Fruit fly (Drosophila melanogaster) whole organism, embryonic: ENCODE data around the gene CG1943.

Experiments used
- ATbp ChIP-seq: fragments of 200-800 bp; sonication (Bioruptor generic); optimal IDR thresholded peaks from 2 replicates; lab custom pipeline; 2017; ENCODE audit warnings: missing biosample characterization, mild to moderate bottlenecking, missing genetic modification characterization, missing genetic modification reagents
- Blimp-1 ChIP-seq: fragments of 200-800 bp; sonication (Bioruptor generic); optimal IDR thresholded peaks from 3 replicates; lab custom pipeline; 2018; ENCODE audit warnings: missing biosample characterization, missing genetic modification characterization, mild to moderate bottlenecking, moderate library complexity, missing genetic modification reagents
- CG1024 ChIP-seq: fragments of 200-800 bp; sonication (Bioruptor generic); IDR thresholded peaks from 2 replicates; pipeline ENCODE4 v1.3.6; 2022; ENCODE audit warnings: missing biosample characterization, missing genetic modification characterization
- CG10543 ChIP-seq: fragments of 200-800 bp; sonication (Bioruptor generic); optimal IDR thresholded peaks from 3 replicates; lab custom pipeline; 2017; ENCODE audit warnings: missing biosample characterization, mild to moderate bottlenecking, missing genetic modification characterization, moderate library complexity
- CG11504 ChIP-seq: fragments of 200-800 bp; sonication (Bioruptor generic); optimal IDR thresholded peaks from 3 replicates; lab custom pipeline; 2019; ENCODE audit warnings: missing biosample characterization, mild to moderate bottlenecking, missing genetic modification characterization, moderate library complexity
- CG11696 ChIP-seq: fragments of 200-800 bp; sonication (Bioruptor generic); IDR thresholded peaks from 2 replicates; pipeline ENCODE4 v1.3.6; 2022; ENCODE audit warnings: missing biosample characterization, missing genetic modification characterization
- CG14014 ChIP-seq: fragments of 200-800 bp; sonication (Bioruptor generic); IDR thresholded peaks from 2 replicates; pipeline ENCODE4 v1.3.6; 2022; ENCODE audit warnings: missing biosample characterization, missing genetic modification characterization
- CG15073 ChIP-seq: fragments of 200-800 bp; sonication (Bioruptor generic); optimal IDR thresholded peaks from 2 replicates; lab custom pipeline; 2016; ENCODE audit warnings: missing biosample characterization, missing genetic modification characterization
- CG1529 ChIP-seq: fragments of 200-800 bp; sonication (Bioruptor generic); optimal IDR thresholded peaks from 3 replicates; lab custom pipeline; 2018; ENCODE audit warnings: missing biosample characterization, missing genetic modification characterization
- CG16815 ChIP-seq: fragments of 200-800 bp; sonication (Bioruptor generic); optimal IDR thresholded peaks from 3 replicates; lab custom pipeline; 2017; ENCODE audit warnings: missing biosample characterization, mild to moderate bottlenecking, missing genetic modification characterization
- CG18619 ChIP-seq: fragments of 200-800 bp; sonication (Bioruptor generic); optimal IDR thresholded peaks from 3 replicates; lab custom pipeline; 2017; ENCODE audit warnings: missing biosample characterization, mild to moderate bottlenecking, missing genetic modification characterization
- CG2116 ChIP-seq: fragments of 200-800 bp; sonication (Bioruptor generic); optimal IDR thresholded peaks from 3 replicates; lab custom pipeline; 2018; ENCODE audit warnings: missing biosample characterization, mild to moderate bottlenecking, missing genetic modification characterization
- CG2120 ChIP-seq: fragments of 200-800 bp; sonication (Bioruptor generic); optimal IDR thresholded peaks from 3 replicates; lab custom pipeline; 2016; ENCODE audit warnings: missing biosample characterization, missing genetic modification characterization
- CG2889 ChIP-seq: fragments of 200-800 bp; sonication (Bioruptor generic); IDR thresholded peaks from 3 replicates; pipeline ENCODE4 v1.3.6; 2022; ENCODE audit warnings: missing biosample characterization, missing genetic modification characterization
- CG30403 ChIP-seq: fragments of 200-800 bp; sonication (Bioruptor generic); optimal IDR thresholded peaks from 3 replicates; lab custom pipeline; 2016; ENCODE audit warnings: missing biosample characterization, missing genetic modification characterization
- CG3065 ChIP-seq: fragments of 200-800 bp; sonication (Bioruptor generic); optimal IDR thresholded peaks from 2 replicates; lab custom pipeline; 2016; ENCODE audit warnings: missing biosample characterization, missing genetic modification characterization
- CG31441 ChIP-seq: fragments of 200-800 bp; sonication (Bioruptor generic); IDR thresholded peaks from 2 replicates; pipeline ENCODE4 v1.3.6; 2022; ENCODE audit warnings: missing biosample characterization, missing genetic modification characterization
- CG33557 ChIP-seq: fragments of 200-800 bp; sonication (Bioruptor generic); optimal IDR thresholded peaks from 2 replicates; lab custom pipeline; 2019; ENCODE audit warnings: missing biosample characterization, mild to moderate bottlenecking, missing genetic modification characterization, moderate library complexity
- CG7271 ChIP-seq: fragments of 200-800 bp; sonication (Bioruptor generic); optimal IDR thresholded peaks from 2 replicates; lab custom pipeline; 2018; ENCODE audit warnings: missing biosample characterization, mild to moderate bottlenecking, missing genetic modification characterization, moderate library complexity
- CG7786 ChIP-seq: fragments of 200-800 bp; sonication (Bioruptor generic); optimal IDR thresholded peaks from 2 replicates; lab custom pipeline; 2016; ENCODE audit warnings: missing biosample characterization, missing genetic modification characterization
- CG8388 ChIP-seq: fragments of 200-800 bp; sonication (Bioruptor generic); optimal IDR thresholded peaks from 2 replicates; lab custom pipeline; 2019; ENCODE audit warnings: missing biosample characterization, mild to moderate bottlenecking, missing genetic modification characterization, moderate library complexity
- CG9932 ChIP-seq: fragments of 200-800 bp; sonication (Bioruptor generic); IDR thresholded peaks from 2 replicates; pipeline ENCODE4 v1.3.6; 2022; ENCODE audit warnings: missing biosample characterization, missing genetic modification characterization
- Doc3 ChIP-seq: fragments of 200-800 bp; sonication (Bioruptor generic); IDR thresholded peaks from 3 replicates; pipeline ENCODE4 v1.3.6; 2022; ENCODE audit warnings: missing biosample characterization, missing genetic modification characterization; ENCODE audit not compliant: partially characterized antibody
- GATAe ChIP-seq: fragments of 200-800 bp; sonication (Bioruptor generic); conservative IDR thresholded peaks from 2 replicates; pipeline ENCODE4 v1.3.6; 2022; ENCODE audit warnings: missing biosample characterization, missing genetic modification characterization
- Gsc ChIP-seq: fragments of 200-800 bp; sonication (Bioruptor generic); IDR thresholded peaks from 2 replicates; pipeline ENCODE4 v1.3.6; 2022; ENCODE audit warnings: missing biosample characterization, missing genetic modification characterization
- HLH54F ChIP-seq: fragments of 200-800 bp; sonication (Bioruptor generic); optimal IDR thresholded peaks from 3 replicates; lab custom pipeline; 2016; ENCODE audit warnings: missing biosample characterization, missing genetic modification characterization
- Hsf ChIP-seq: fragments of 200-800 bp; sonication (Bioruptor generic); optimal IDR thresholded peaks from 3 replicates; lab custom pipeline; 2016; ENCODE audit warnings: missing biosample characterization, missing genetic modification characterization
- Lim3 ChIP-seq: fragments of 200-800 bp; sonication (Bioruptor generic); IDR thresholded peaks from 2 replicates; pipeline ENCODE4 v1.3.6; 2022; ENCODE audit warnings: missing biosample characterization, missing genetic modification characterization
- Opbp ChIP-seq: fragments of 200-800 bp; sonication (Bioruptor generic); IDR thresholded peaks from 3 replicates; pipeline ENCODE4 v1.3.6; 2022; ENCODE audit warnings: missing biosample characterization, missing genetic modification characterization; ENCODE audit not compliant: partially characterized antibody
- Poxn ChIP-seq: fragments of 200-800 bp; sonication (Bioruptor generic); IDR thresholded peaks from 2 replicates; pipeline ENCODE4 v1.3.6; 2022; ENCODE audit warnings: missing biosample characterization, missing genetic modification characterization
- Side ChIP-seq: fragments of 200-800 bp; sonication (Bioruptor generic); optimal IDR thresholded peaks from 2 replicates; lab custom pipeline; 2016; ENCODE audit warnings: missing biosample characterization, missing genetic modification characterization
- Tbp ChIP-seq: fragments of >200 bp; optimal IDR thresholded peaks from 2 replicates; lab custom pipeline; 2018; ENCODE audit warnings: missing biosample characterization, missing genetic modification characterization
- Usf ChIP-seq: fragments of 200-800 bp; sonication (Bioruptor generic); optimal IDR thresholded peaks from 2 replicates; lab custom pipeline; 2017; ENCODE audit warnings: missing genotype, missing biosample characterization, missing genetic modification characterization
- ap ChIP-seq: fragments of 200-800 bp; sonication (Bioruptor generic); IDR thresholded peaks from 2 replicates; pipeline ENCODE4 v1.3.6; 2022; ENCODE audit warnings: missing biosample characterization, missing genetic modification characterization
- bcd ChIP-seq: fragments of 200-800 bp; sonication (Bioruptor generic); optimal IDR thresholded peaks from 2 replicates; lab custom pipeline; 2017; ENCODE audit warnings: missing biosample characterization, mild to moderate bottlenecking, missing genetic modification characterization
- bigmax ChIP-seq: fragments of 200-800 bp; sonication (Bioruptor generic); optimal IDR thresholded peaks from 2 replicates; lab custom pipeline; 2018; ENCODE audit warnings: missing biosample characterization, mild to moderate bottlenecking, missing genetic modification characterization
- disco-r ChIP-seq: fragments of 200-800 bp; sonication (Bioruptor generic); optimal IDR thresholded peaks from 2 replicates; lab custom pipeline; 2016; ENCODE audit warnings: missing biosample characterization, missing genetic modification characterization
- ems ChIP-seq: fragments of 200-800 bp; sonication (Bioruptor generic); optimal IDR thresholded peaks from 3 replicates; lab custom pipeline; 2016; ENCODE audit warnings: missing biosample characterization, missing genetic modification characterization
- fu2 ChIP-seq: fragments of 200-800 bp; sonication (Bioruptor generic); optimal IDR thresholded peaks from 2 replicates; lab custom pipeline; 2016; ENCODE audit warnings: missing biosample characterization, missing genetic modification characterization
- grau ChIP-seq: fragments of 200-800 bp; optimal IDR thresholded peaks from 3 replicates; lab custom pipeline; 2019; ENCODE audit warnings: missing biosample characterization, mild to moderate bottlenecking, missing genetic modification characterization, moderate library complexity
- gsb ChIP-seq: fragments of 200-800 bp; sonication (Bioruptor generic); IDR thresholded peaks from 2 replicates; pipeline ENCODE4 v1.3.6; 2022; ENCODE audit warnings: missing biosample characterization, missing genetic modification characterization
- hkb ChIP-seq, 2 experiments: fragments of 200-800 bp in 1 of 2; fragments of >200 bp in 1 of 2; sonication (Bioruptor generic) in 1 of 2; IDR thresholded peaks in 1 of 2; optimal IDR thresholded peaks in 1 of 2; 2 replicates each; pipeline versions ENCODE4 v1.3.6 to Lab custom; 2017 to 2022; ENCODE audit warnings: missing biosample characterization in 1 of 2, missing genetic modification characterization in 1 of 2
- lola ChIP-seq, 3 experiments: fragments of >200 bp in 2 of 3; fragments of 200-800 bp in 1 of 3; sonication (Bioruptor generic) in 1 of 3; optimal IDR thresholded peaks; 2 replicates each; lab custom pipeline; 2017 to 2019; ENCODE audit warnings: missing biosample characterization in 3 of 3, missing genetic modification characterization in 3 of 3, mild to moderate bottlenecking in 1 of 3, moderate library complexity in 1 of 3
- luna ChIP-seq: fragments of 200-800 bp; sonication (Bioruptor generic); optimal IDR thresholded peaks from 2 replicates; lab custom pipeline; 2016; ENCODE audit warnings: missing biosample characterization, missing genetic modification characterization
- maf-S ChIP-seq: fragments of 200-800 bp; sonication (Bioruptor generic); optimal IDR thresholded peaks from 2 replicates; lab custom pipeline; 2016; ENCODE audit warnings: missing biosample characterization, missing genetic modification characterization
- nmo ChIP-seq: fragments of 200-800 bp; sonication (Bioruptor generic); optimal IDR thresholded peaks from 2 replicates; lab custom pipeline; 2018; ENCODE audit warnings: missing biosample characterization, mild to moderate bottlenecking, missing genetic modification characterization, moderate library complexity
- peb ChIP-seq: fragments of 200-800 bp; sonication (Bioruptor generic); IDR thresholded peaks from 2 replicates; pipeline ENCODE4 v1.3.6; 2022; ENCODE audit warnings: missing biosample characterization, missing genetic modification characterization
- repo ChIP-seq: fragments of 200-800 bp; sonication (Bioruptor generic); optimal IDR thresholded peaks from 2 replicates; lab custom pipeline; 2016; ENCODE audit warnings: missing biosample characterization, missing genetic modification characterization
- so ChIP-seq: fragments of 200-800 bp; sonication (Bioruptor generic); IDR thresholded peaks from 3 replicates; pipeline ENCODE4 v1.3.6; 2022; ENCODE audit warnings: missing biosample characterization, missing genetic modification characterization
- stc ChIP-seq: fragments of 200-800 bp; sonication (Bioruptor generic); IDR thresholded peaks from 2 replicates; pipeline ENCODE4 v1.3.6; 2022; ENCODE audit warnings: missing biosample characterization, missing genetic modification characterization
- tin ChIP-seq: fragments of 200-800 bp; sonication (Bioruptor generic); optimal IDR thresholded peaks from 3 replicates; lab custom pipeline; 2016; ENCODE audit warnings: missing biosample characterization, missing genetic modification characterization
- tup ChIP-seq: fragments of 200-800 bp; sonication (Bioruptor generic); optimal IDR thresholded peaks from 2 replicates; lab custom pipeline; 2016; ENCODE audit warnings: missing biosample characterization, mild to moderate bottlenecking, missing genetic modification characterization, moderate library complexity

Gene CG1943

DNA sequence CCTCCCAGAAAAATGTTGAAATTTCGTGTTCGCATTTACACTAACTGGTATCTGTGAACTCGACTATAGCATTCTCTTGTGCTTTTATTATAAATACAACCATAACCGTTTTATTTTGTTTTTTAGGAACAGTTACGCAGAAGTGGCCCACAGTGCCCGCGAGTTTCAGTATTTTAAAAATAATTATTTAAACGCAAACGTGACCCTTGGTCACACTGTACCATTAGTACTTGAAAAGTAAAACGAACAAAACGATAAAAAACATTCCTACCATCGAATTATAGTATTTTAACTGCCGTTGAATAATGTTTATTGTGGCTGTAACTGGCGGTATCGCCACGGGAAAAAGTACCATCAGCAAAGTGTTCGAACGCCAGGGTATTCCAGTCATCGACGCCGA, 7.3 kb downstream of the CG1943 start, which contains the start of gene Dpck (continued):
- TF ChIP-seq tin (GFP tag; lab: Kevin White, UChicago), result peak; percentile 10
- TF ChIP-seq Hsf, result peak; percentile 25
- TF ChIP-seq CG14014 (GFP tag; lab: Robert Waterston, UW), result no peak
- TF ChIP-seq CG33557 (GFP tag; lab: Kevin White, UChicago), result peak; percentile 22
- no peak for TF ChIP-seq ap
- no peak for TF ChIP-seq CG16815
- TF ChIP-seq GATAe (GFP tag; lab: Robert Waterston, UW), result no peak
- TF ChIP-seq Opbp (GFP tag; lab: Robert Waterston, UW), result no peak
- no peak for TF ChIP-seq Tbp (GFP tag; lab: Kevin White, UChicago)
- no peak for TF ChIP-seq CG1529
- TF ChIP-seq CG2889 (GFP tag; lab: Robert Waterston, UW), result no peak
- TF ChIP-seq CG2116 (GFP tag; lab: Kevin White, UChicago), result peak; percentile 19
- TF ChIP-seq nmo (GFP tag; lab: Kevin White, UChicago), result peak; percentile 21
- TF ChIP-seq Usf (GFP tag; lab: Kevin White, UChicago), result no peak
- no peak for TF ChIP-seq CG15073
- TF ChIP-seq gsb, result no peak
- no peak for TF ChIP-seq luna
- no peak for TF ChIP-seq maf-S
- no peak for TF ChIP-seq fu2 (GFP tag; lab: Kevin White, UChicago)
- TF ChIP-seq repo (GFP tag; lab: Kevin White, UChicago), result no peak
- peak; percentile 39 for TF ChIP-seq CG30403 (GFP tag; lab: Kevin White, UChicago)
- TF ChIP-seq hkb (optimal IDR thresholded peaks at IDR 0.05; lab: Kevin White, UChicago), result no peak
- 0 out of 2 replicates have a peak, but pooled peaks have one; percentile 21 for TF ChIP-seq hkb (GFP tag; IDR thresholded peaks at IDR 0.05; lab: Robert Waterston, UW)
- TF ChIP-seq CG8388 (GFP tag; lab: Kevin White, UChicago), result no peak
- no peak for TF ChIP-seq CG18619 (GFP tag; lab: Kevin White, UChicago)
- TF ChIP-seq HLH54F, result no peak
- TF ChIP-seq disco-r (GFP tag; lab: Kevin White, UChicago), result no peak
- TF ChIP-seq CG1024, result no peak
- no peak for TF ChIP-seq Doc3 (GFP tag; lab: Robert Waterston, UW)
- TF ChIP-seq lola (GFP tag; optimal IDR thresholded peaks at IDR 0.05; lab: Kevin White, UChicago), result no peak
- TF ChIP-seq so (GFP tag; lab: Robert Waterston, UW), result no peak
- TF ChIP-seq CG11504 (tag; lab: Kevin White, UChicago), result peak; percentile 24
- TF ChIP-seq bcd (GFP tag; lab: Kevin White, UChicago), result no peak
- TF ChIP-seq Blimp-1 (GFP tag; lab: Kevin White, UChicago), result no peak
- peak; percentile 33 for TF ChIP-seq grau (tag; lab: Kevin White, UChicago)
- no peak for TF ChIP-seq CG11696 (GFP tag; lab: Robert Waterston, UW)
- TF ChIP-seq CG3065 (GFP tag; lab: Kevin White, UChicago), result no peak
- TF ChIP-seq CG31441 (GFP tag; lab: Robert Waterston, UW), result 0 out of 2 replicates have a peak, but pooled peaks have one; percentile 30
- TF ChIP-seq bigmax (GFP tag; lab: Kevin White, UChicago), result no peak
- peak; percentile 10; the same call in 1 of the 2 replicates for TF ChIP-seq CG9932
- no peak for TF ChIP-seq ATbp
- no peak for TF ChIP-seq stc (GFP tag; lab: Robert Waterston, UW)
- TF ChIP-seq Lim3 (GFP tag; lab: Robert Waterston, UW), result no peak
- no peak for TF ChIP-seq CG7786 (GFP tag; lab: Kevin White, UChicago)
- TF ChIP-seq Poxn (GFP tag; lab: Robert Waterston, UW), result no peak
- TF ChIP-seq peb, result no peak
- peak; percentile 38 for TF ChIP-seq ems (GFP tag; lab: Kevin White, UChicago)
- TF ChIP-seq CG7271 (tag; lab: Kevin White, UChicago), result no peak
- TF ChIP-seq Gsc, result no peak
- TF ChIP-seq Side (GFP tag; lab: Kevin White, UChicago), result no peak
- peak; percentile 21 for TF ChIP-seq CG10543 (GFP tag; lab: Kevin White, UChicago)
- peak; percentile 44 for TF ChIP-seq CG2120
- no peak for TF ChIP-seq tup (GFP tag; lab: Kevin White, UChicago)
